Fruit fly (Drosophila melanogaster) whole organism, wandering third instar larva: ENCODE results near the gene Snoo.

Experiments used
- Abd-B ChIP-seq: fragments of >200 bp; optimal IDR thresholded peaks from 2 replicates; lab custom pipeline; 2017; ENCODE audit warnings: missing biosample characterization, missing genetic modification characterization
- CG32264 ChIP-seq: fragments of 200-800 bp; sonication (Bioruptor generic); optimal IDR thresholded peaks from 2 replicates; lab custom pipeline; 2016; ENCODE audit warnings: missing biosample characterization, missing genetic modification characterization
- CG9705 ChIP-seq: fragments of 200-800 bp; sonication (Bioruptor generic); optimal IDR thresholded peaks from 2 replicates; lab custom pipeline; 2018; ENCODE audit warnings: missing biosample characterization, mild to moderate bottlenecking, missing genetic modification characterization
- CrebA ChIP-seq: fragments of 200-800 bp; sonication (Bioruptor generic); optimal IDR thresholded peaks from 2 replicates; lab custom pipeline; 2016; ENCODE audit warnings: missing biosample characterization, mild to moderate bottlenecking, missing genetic modification characterization, borderline replicate concordance
- Dfd ChIP-seq: fragments of >200 bp; optimal IDR thresholded peaks from 2 replicates; lab custom pipeline; 2017; ENCODE audit warnings: missing biosample characterization, missing genetic modification characterization
- Dif ChIP-seq: fragments of 200-275, 200-300 bp; sonication (Bioruptor generic); optimal IDR thresholded peaks from 2 replicates; lab custom pipeline; 2018; ENCODE audit warnings: missing biosample characterization, missing genetic modification characterization; ENCODE audit not compliant: partially characterized antibody
- HLH106 ChIP-seq: fragments of 200-800 bp; optimal IDR thresholded peaks from 3 replicates; lab custom pipeline; 2019; ENCODE audit warnings: missing biosample characterization, mild to moderate bottlenecking, missing genetic modification characterization, moderate library complexity
- Hnf4 ChIP-seq: fragments of 200-800 bp; sonication (Bioruptor generic); optimal IDR thresholded peaks from 2 replicates; lab custom pipeline; 2016; ENCODE audit warnings: missing biosample characterization, mild to moderate bottlenecking, missing genetic modification characterization
- Hr83 ChIP-seq: fragments of 200-300 bp; sonication (Bioruptor generic); optimal IDR thresholded peaks from 2 replicates; lab custom pipeline; 2016; ENCODE audit warnings: missing biosample characterization, mild to moderate bottlenecking, missing genetic modification characterization, moderate library complexity; ENCODE audit not compliant: poor library complexity, severe bottlenecking
- Jra ChIP-seq: sonication (Bioruptor generic); optimal IDR thresholded peaks from 2 replicates; lab custom pipeline; 2016; ENCODE audit warnings: missing biosample characterization, missing genetic modification characterization
- Mio ChIP-seq: sonication (Bioruptor generic); optimal IDR thresholded peaks from 2 replicates; lab custom pipeline; 2016; ENCODE audit warnings: missing biosample characterization, missing genetic modification characterization
- OdsH ChIP-seq: fragments of 200-800 bp; sonication (Bioruptor generic); optimal IDR thresholded peaks from 2 replicates; lab custom pipeline; 2016; ENCODE audit warnings: missing biosample characterization, mild to moderate bottlenecking, missing genetic modification characterization
- Rel ChIP-seq, 2 experiments: fragments of 200-800 bp; sonication (Bioruptor generic) in 1 of 2; optimal IDR thresholded peaks; 2 replicates in 1 of 2; 3 replicates in 1 of 2; lab custom pipeline; 2016 to 2019; ENCODE audit warnings: mild to moderate bottlenecking in 2 of 2, missing biosample characterization in 2 of 2, missing genetic modification characterization in 2 of 2, moderate library complexity in 1 of 2
- Sp1 ChIP-seq: fragments of 200-800 bp; sonication (Bioruptor generic); optimal IDR thresholded peaks from 3 replicates; lab custom pipeline; 2019; ENCODE audit warnings: missing biosample characterization, mild to moderate bottlenecking, missing genetic modification characterization, moderate library complexity
- Vsx2 ChIP-seq: fragments of 200-300, 225-300 bp; sonication (Bioruptor generic); optimal IDR thresholded peaks from 2 replicates; lab custom pipeline; 2018; ENCODE audit warnings: missing biosample characterization, missing genetic modification characterization; ENCODE audit not compliant: partially characterized antibody
- br ChIP-seq: fragments of 200-800 bp; sonication (Bioruptor generic); optimal IDR thresholded peaks from 2 replicates; lab custom pipeline; 2016; ENCODE audit warnings: missing biosample characterization, missing genetic modification characterization
- brk ChIP-seq: fragments of 200-800 bp; sonication (Bioruptor generic); optimal IDR thresholded peaks from 2 replicates; lab custom pipeline; 2016; ENCODE audit warnings: missing biosample characterization, mild to moderate bottlenecking, missing genetic modification characterization
- dl ChIP-seq, 2 experiments: fragments of 175-275, 200-275 bp in 1 of 2; fragments of 200-275 bp in 1 of 2; sonication (Bioruptor generic); optimal IDR thresholded peaks; lab custom pipeline; 2018; ENCODE audit warnings: mild to moderate bottlenecking in 2 of 2, missing biosample characterization in 2 of 2, missing genetic modification characterization in 2 of 2, moderate library complexity in 2 of 2; ENCODE audit not compliant: partially characterized antibody in 2 of 2, insufficient read depth in 1 of 2
- dmrt93B ChIP-seq: fragments of 200-800 bp; sonication (Bioruptor generic); optimal IDR thresholded peaks from 2 replicates; lab custom pipeline; 2018; ENCODE audit warnings: missing biosample characterization, mild to moderate bottlenecking, missing genetic modification characterization
- dsf ChIP-seq: sonication (Bioruptor generic); optimal IDR thresholded peaks from 2 replicates; lab custom pipeline; 2016; ENCODE audit warnings: missing biosample characterization, missing genetic modification characterization, borderline replicate concordance
- ey ChIP-seq: fragments of 200-800 bp; sonication (Bioruptor generic); optimal IDR thresholded peaks from 2 replicates; lab custom pipeline; 2016; ENCODE audit warnings: missing biosample characterization, missing genetic modification characterization
- foxo ChIP-seq, 2 experiments: fragments of 200-800 bp; sonication (Bioruptor generic); optimal IDR thresholded peaks; 2 replicates in 1 of 2; 3 replicates in 1 of 2; lab custom pipeline; 2016 to 2017; ENCODE audit warnings: missing biosample characterization in 2 of 2, missing genetic modification characterization in 2 of 2
- fru ChIP-seq: fragments of 200-800 bp; sonication (Bioruptor generic); optimal IDR thresholded peaks from 3 replicates; lab custom pipeline; 2016; ENCODE audit warnings: missing biosample characterization, mild to moderate bottlenecking, missing genetic modification characterization
- h ChIP-seq: fragments of 200-800 bp; sonication (Bioruptor generic); optimal IDR thresholded peaks from 3 replicates; lab custom pipeline; 2016; ENCODE audit warnings: missing biosample characterization, mild to moderate bottlenecking, missing genetic modification characterization
- jim ChIP-seq: fragments of 175-275, 200-325 bp; sonication (Bioruptor generic); optimal IDR thresholded peaks from 2 replicates; lab custom pipeline; 2016; ENCODE audit warnings: missing biosample characterization, mild to moderate bottlenecking, missing genetic modification characterization
- lola ChIP-seq: fragments of >200 bp; optimal IDR thresholded peaks from 2 replicates; lab custom pipeline; 2017; ENCODE audit warnings: missing biosample characterization, missing genetic modification characterization
- psq ChIP-seq: fragments of 200-800 bp; sonication (Bioruptor generic); optimal IDR thresholded peaks from 3 replicates; lab custom pipeline; 2017; ENCODE audit warnings: missing biosample characterization, mild to moderate bottlenecking, missing genetic modification characterization, moderate library complexity
- rgr ChIP-seq: fragments of 200-800 bp; sonication (Bioruptor generic); optimal IDR thresholded peaks from 3 replicates; lab custom pipeline; 2016; ENCODE audit warnings: missing biosample characterization, mild to moderate bottlenecking, missing genetic modification characterization
- sage ChIP-seq: fragments of 200-800 bp; sonication (Bioruptor generic); optimal IDR thresholded peaks from 2 replicates; lab custom pipeline; 2016; ENCODE audit warnings: missing biosample characterization, mild to moderate bottlenecking, missing genetic modification characterization
- sv ChIP-seq: fragments of 200-800 bp; sonication (Bioruptor generic); optimal IDR thresholded peaks from 3 replicates; lab custom pipeline; 2016; ENCODE audit warnings: missing biosample characterization, missing genetic modification characterization
- tai ChIP-seq: sonication (Bioruptor generic); optimal IDR thresholded peaks from 2 replicates; lab custom pipeline; 2016; ENCODE audit warnings: missing biosample characterization, missing genetic modification characterization
- usp ChIP-seq: fragments of >200 bp; optimal IDR thresholded peaks from 2 replicates; lab custom pipeline; 2017; ENCODE audit warnings: missing biosample characterization, missing genetic modification characterization
- woc ChIP-seq: sonication (Bioruptor generic); optimal IDR thresholded peaks from 2 replicates; lab custom pipeline; 2016; ENCODE audit warnings: missing biosample characterization, mild to moderate bottlenecking, missing genetic modification characterization

Snoo gene

dm6 chr2L:8009283-8010211 is 25.6 kb upstream of the Snoo start, which contains the start of gene CG12560 (continued):
- peak; percentile 36 for TF ChIP-seq jim (GFP tag; lab: Kevin White, UChicago)
- no peak for TF ChIP-seq woc (GFP tag; lab: Kevin White, UChicago)
- TF ChIP-seq dsf (GFP tag; lab: Kevin White, UChicago) = no peak
- no peak for TF ChIP-seq Sp1
- no peak for TF ChIP-seq psq
- no peak for TF ChIP-seq rgr

dm6 chr2L:8007160-8007876 is 23.3 kb upstream of the Snoo start, which contains the start of gene Spn28Dc:
Gene Spn28Dc (minus strand): TSS chr2L:8007210.
- TF ChIP-seq sv (GFP tag; lab: Kevin White, UChicago) (no peak), CG32264 (no peak), sage (no peak), Vsx2 (GFP tag; lab: Kevin White, UChicago) (no peak), Dif (GFP tag; lab: Kevin White, UChicago) (peak; percentile 39), Dfd (GFP tag; lab: Kevin White, UChicago) (no peak), br (peak; percentile 8), h (GFP tag; lab: Kevin White, UChicago) (peak; percentile 7), Jra (GFP tag; lab: Kevin White, UChicago) (no peak), Sp1 (no peak), woc (GFP tag; lab: Kevin White, UChicago) (no peak), jim (GFP tag; lab: Kevin White, UChicago) (no peak), ey (GFP tag; lab: Kevin White, UChicago) (no peak), Abd-B (GFP tag; lab: Kevin White, UChicago) (no peak), rgr (no peak), tai (GFP tag; lab: Kevin White, UChicago) (no peak), brk (no peak), CrebA (GFP tag; lab: Kevin White, UChicago) (no peak), HLH106 (tag; lab: Kevin White, UChicago) (no peak), CG9705 (GFP tag; lab: Kevin White, UChicago) (no peak), Rel (GFP tag; optimal IDR thresholded peaks at IDR 0.05; lab: Kevin White, UChicago) (no peak), Rel (tag; optimal IDR thresholded peaks at IDR 0.05; lab: Kevin White, UChicago) (peak; percentile 75), usp (GFP tag; lab: Kevin White, UChicago) (no peak), dl (GFP tag; optimal IDR thresholded peaks at IDR 0.05; lab: Kevin White, UChicago; ENCODE audit: insufficient read depth in 1 of 2, partially characterized antibody in 2 of 2) (peak; percentile 15 to 61), Hnf4 (no peak), Mio (GFP tag; lab: Kevin White, UChicago) (no peak)

DNA sequence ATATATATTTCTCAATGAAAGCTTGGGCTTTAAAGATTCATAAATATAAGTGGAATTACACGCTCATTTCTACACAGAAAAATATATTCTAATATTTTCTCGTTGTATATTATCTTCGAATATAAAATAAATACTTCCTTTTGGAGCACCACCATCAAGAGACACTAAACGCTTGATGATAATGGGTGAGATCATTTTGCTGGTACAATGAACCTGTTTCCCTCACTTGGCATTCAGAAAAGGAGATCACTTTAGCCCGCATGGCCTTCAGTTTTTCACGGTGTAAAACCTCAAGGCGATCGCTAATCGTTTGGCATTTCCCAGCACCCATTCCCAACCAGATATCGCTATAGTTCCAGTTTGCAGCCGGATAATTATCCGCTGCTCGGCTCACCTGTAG is 22.0 kb upstream of the Snoo start:
- peak; percentile 2 for TF ChIP-seq Jra (GFP tag; lab: Kevin White, UChicago)
- peak; percentile 50 for TF ChIP-seq OdsH (GFP tag; lab: Kevin White, UChicago)
- TF ChIP-seq Rel (GFP tag; optimal IDR thresholded peaks at IDR 0.05; lab: Kevin White, UChicago) = no peak
- TF ChIP-seq Rel (tag; optimal IDR thresholded peaks at IDR 0.05; lab: Kevin White, UChicago) = no peak
- no peak for TF ChIP-seq brk
- peak; percentile 49 for TF ChIP-seq woc (GFP tag; lab: Kevin White, UChicago)
- peak; percentile 27 for TF ChIP-seq dmrt93B (GFP tag; lab: Kevin White, UChicago)
- TF ChIP-seq usp (GFP tag; lab: Kevin White, UChicago) = no peak
- no peak for TF ChIP-seq jim (GFP tag; lab: Kevin White, UChicago)
- peak; percentile 32 for TF ChIP-seq psq
- peak; percentile 33 for TF ChIP-seq fru
- TF ChIP-seq HLH106 (tag; lab: Kevin White, UChicago) = peak; percentile 65
- peak; percentile 34 for TF ChIP-seq Sp1
- TF ChIP-seq lola = no peak
- peak; percentile 55 for TF ChIP-seq ey (GFP tag; lab: Kevin White, UChicago)
- TF ChIP-seq foxo (GFP tag; optimal IDR thresholded peaks at IDR 0.05; lab: Kevin White, UChicago) = peak in 1 of 2 experiments; percentile 54
- TF ChIP-seq Hnf4 = no peak
- TF ChIP-seq Abd-B (GFP tag; lab: Kevin White, UChicago) = no peak
- TF ChIP-seq rgr = peak; percentile 52
- TF ChIP-seq br = peak; percentile 51
- peak; percentile 42 for TF ChIP-seq CG9705 (GFP tag; lab: Kevin White, UChicago)
- no peak for TF ChIP-seq Hr83 (GFP tag; lab: Kevin White, UChicago)
- peak; percentile 31 for TF ChIP-seq CG32264
- peak; percentile 74 for TF ChIP-seq h (GFP tag; lab: Kevin White, UChicago)
- no peak for TF ChIP-seq dsf (GFP tag; lab: Kevin White, UChicago)
- TF ChIP-seq, all 38 proteins: peak for 15
